Fruit fly (Drosophila melanogaster): Measurements from ENCODE around the gene Ube4A.

- no peak for TF ChIP-seq OdsH (GFP tag; optimal IDR thresholded peaks at IDR 0.05)
- TF ChIP-seq CG15336 (GFP tag; IDR thresholded peaks at IDR 0.05) = no peak
- no peak for TF ChIP-seq Sox102F (GFP tag; optimal IDR thresholded peaks at IDR 0.05)
- no peak for TF ChIP-seq CG7368 (GFP tag; optimal IDR thresholded peaks at IDR 0.05)
- TF ChIP-seq fd59A (GFP tag; optimal IDR thresholded peaks at IDR 0.05) = no peak
- TF ChIP-seq CG8119 (GFP tag; IDR thresholded peaks at IDR 0.05) = no peak
- no peak for TF ChIP-seq Hr39 (GFP tag; optimal IDR thresholded peaks at IDR 0.05)
- TF ChIP-seq CG16779 (tag; optimal IDR thresholded peaks at IDR 0.05) = no peak
- no peak for TF ChIP-seq topi (GFP tag; optimal IDR thresholded peaks at IDR 0.05)
These were observed 18.2 kb downstream of the Ube4A start, which contains the start of gene cort for dm6 chr2L:6676535-6676934.

All from whole organism, prepupa.